Worm (Caenorhabditis elegans): ENCODE measurements around the gene pck-3.

DNA sequence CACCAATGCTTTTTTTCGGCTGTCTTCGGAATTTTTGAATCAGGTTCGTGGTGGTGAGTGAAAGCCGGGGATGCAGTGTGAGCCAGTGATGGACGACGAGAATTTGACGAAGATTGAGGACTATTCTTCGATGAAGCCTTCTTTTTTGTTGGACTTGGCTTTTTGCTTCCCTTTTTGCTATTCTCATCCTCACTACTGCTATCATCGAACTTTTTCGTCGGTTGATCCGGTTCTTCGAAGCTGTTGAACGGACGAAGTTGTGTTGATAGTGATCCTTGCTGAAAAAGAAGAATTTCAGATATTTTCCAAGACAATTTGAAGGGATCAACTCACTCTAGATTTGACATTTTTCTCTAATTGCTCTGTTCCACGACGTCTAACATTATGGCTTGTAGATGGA is 47.7 kb downstream of the pck-3 start:
- TF ChIP-seq sup-37 (GFP tag; optimal IDR thresholded peaks at IDR 0.05) (no peak), sptf-1 (tag; optimal IDR thresholded peaks at IDR 0.05) (no peak), lin-15B (tag; optimal IDR thresholded peaks at IDR 0.05) (no peak), pag-3 (tag; optimal IDR thresholded peaks at IDR 0.05; ENCODE audit: borderline replicate concordance, insufficient read depth) (no peak)
